Fruit fly (Drosophila melanogaster): ENCODE results near the gene CG15387.

- TF ChIP-seq CG16779 (GFP tag; IDR thresholded peaks at IDR 0.05) (no peak), CG13424 (tag; optimal IDR thresholded peaks at IDR 0.05) (peak; percentile 64), CG6854 (GFP tag; optimal IDR thresholded peaks at IDR 0.05) (peak; percentile 83), CG8281 (tag; optimal IDR thresholded peaks at IDR 0.05) (peak; percentile 14), vvl (GFP tag; IDR thresholded peaks at IDR 0.05) (no peak), CG13296 (GFP tag; optimal IDR thresholded peaks at IDR 0.05) (peak; percentile 84), Hr78 (GFP tag; optimal IDR thresholded peaks at IDR 0.05) (peak in 1 of 2 experiments; percentile 100), Bteb2 (GFP tag; optimal IDR thresholded peaks at IDR 0.05) (no peak), CG6689 (GFP tag; IDR thresholded peaks at IDR 0.05) (no peak), zf30C (GFP tag; optimal IDR thresholded peaks at IDR 0.05) (no peak), CG12744 (GFP tag; optimal IDR thresholded peaks at IDR 0.05) (peak; percentile 47)
Observed at dm6 chr2L:2196590-2197474, 29.3 kb downstream of the CG15387 start.

Data from whole organism, embryonic.